Worm (Caenorhabditis elegans): ENCODE results near the gene F37C12.21.

DNA sequence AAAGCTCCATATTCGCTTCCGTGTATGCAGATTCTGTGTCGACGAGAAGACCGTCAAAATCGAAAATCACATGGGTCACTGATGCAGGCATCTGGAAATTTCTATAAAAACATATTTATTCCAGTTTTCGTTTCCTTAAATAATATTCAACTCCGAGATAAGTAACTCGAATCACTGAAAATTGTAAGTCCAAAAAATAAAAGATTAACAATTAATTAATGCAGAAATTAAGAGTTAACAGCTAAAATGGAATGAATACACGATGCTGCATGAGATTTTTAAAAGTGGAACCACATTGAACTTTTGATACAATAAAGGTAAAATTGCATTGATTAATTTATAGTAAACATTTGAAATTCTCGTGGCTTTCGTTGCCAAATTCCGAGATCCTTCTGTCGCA is 42.7 kb downstream of the F37C12.21 start, which contains the start of gene R151.10:
- TF ChIP-seq ekl-4 (GFP tag; IDR thresholded peaks at IDR 0.05) (no peak), let-526 (GFP tag; IDR thresholded peaks at IDR 0.05) (no peak), F10E7.11 (tag; optimal IDR thresholded peaks at IDR 0.05) (no peak)

Data from whole organism, young adult.